Fruit fly (Drosophila melanogaster): ENCODE data around the gene CG13358.
A peak's percentile ranks its signal among the peaks of the same experiment; 100 is the strongest.

Gene CG13358

DNA sequence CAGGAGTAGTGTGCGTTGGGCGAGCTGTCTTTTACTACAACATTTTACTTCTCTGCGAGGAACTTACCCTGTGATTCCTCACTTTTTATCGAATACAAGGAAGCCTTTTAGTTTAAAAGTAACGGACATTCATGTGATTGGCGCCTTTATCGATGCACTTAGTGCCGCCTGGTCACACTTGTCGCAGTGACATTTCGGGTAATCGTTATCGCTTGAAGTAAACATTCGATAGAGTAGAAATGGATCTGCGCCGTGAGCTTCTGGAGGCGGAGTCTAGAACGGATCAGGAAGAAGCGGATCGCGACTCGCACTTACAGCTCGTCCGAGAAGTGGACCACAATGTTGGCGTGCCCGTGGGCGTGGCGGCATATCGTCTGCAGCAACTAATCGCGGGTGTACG is 11.8 kb downstream of the CG13358 start, which contains the start of gene CG16989 (continued):
- TF ChIP-seq CG11093 (GFP tag; IDR thresholded peaks at IDR 0.05) (no peak), CG13424 (tag; optimal IDR thresholded peaks at IDR 0.05) (no peak), gcm (GFP tag; optimal IDR thresholded peaks at IDR 0.05) (no peak), Ets65A (GFP tag) (no peak), CG16863 (GFP tag; optimal IDR thresholded peaks at IDR 0.05) (no peak), ftz-f1 (GFP tag; optimal IDR thresholded peaks at IDR 0.05) (no peak), CG9876 (GFP tag; optimal IDR thresholded peaks at IDR 0.05) (no peak), sna (GFP tag; IDR thresholded peaks at IDR 0.05; ENCODE audit: partially characterized antibody) (peak; percentile 38; the same call in 1 of the 2 replicates), Dref (GFP tag; IDR thresholded peaks at IDR 0.05) (peak; percentile 80), CG9817 (tag; optimal IDR thresholded peaks at IDR 0.05) (no peak), slbo (GFP tag; IDR thresholded peaks at IDR 0.05) (no peak), CG11696 (GFP tag; IDR thresholded peaks at IDR 0.05) (no peak), Dip3 (GFP tag; optimal IDR thresholded peaks at IDR 0.05) (no peak), esg (GFP tag; conservative IDR thresholded peaks at IDR 0.05) (no peak), hbn (GFP tag; IDR thresholded peaks at IDR 0.05; ENCODE audit: partially characterized antibody) (peak; percentile 22; the same call in 1 of the 2 replicates), Ets97D (GFP tag; optimal IDR thresholded peaks at IDR 0.05) (peak; percentile 39), CG1529 (GFP tag; optimal IDR thresholded peaks at IDR 0.05) (no peak), CG3995 (GFP tag; optimal IDR thresholded peaks at IDR 0.05) (peak; percentile 11), danr (GFP tag; IDR thresholded peaks at IDR 0.05) (no peak), Scr (GFP tag; IDR thresholded peaks at IDR 0.05; ENCODE audit: partially characterized antibody) (peak; percentile 55), ttk (GFP tag; IDR thresholded peaks at IDR 0.05) (no peak), Dip2 (GFP tag; IDR thresholded peaks at IDR 0.05) (no peak), mld (GFP tag; IDR thresholded peaks at IDR 0.05; ENCODE audit: partially characterized antibody) (no peak), CG7357 (GFP tag; IDR thresholded peaks at IDR 0.05) (no peak), ro (GFP tag; IDR thresholded peaks at IDR 0.05) (no peak), ssp (GFP tag; IDR thresholded peaks at IDR 0.05) (no peak), tll (GFP tag; optimal IDR thresholded peaks at IDR 0.05) (no peak), stc (GFP tag; IDR thresholded peaks at IDR 0.05) (no peak), Doc2 (GFP tag; IDR thresholded peaks at IDR 0.05) (no peak), E2f2 (GFP tag; IDR thresholded peaks at IDR 0.05) (peak; percentile 88), bab2 (GFP tag; optimal IDR thresholded peaks at IDR 0.05) (no peak), Meics (GFP tag; optimal IDR thresholded peaks at IDR 0.05) (no peak), CG34224 (GFP tag; IDR thresholded peaks at IDR 0.05; ENCODE audit: partially characterized antibody) (no peak), vnd (GFP tag; IDR thresholded peaks at IDR 0.05; ENCODE audit: partially characterized antibody) (peak; percentile 40; the same call in 1 of the 3 replicates), CG32767 (GFP tag; IDR thresholded peaks at IDR 0.05) (no peak), scrt (GFP tag; optimal IDR thresholded peaks at IDR 0.05) (peak; percentile 65), Dbx (GFP tag; IDR thresholded peaks at IDR 0.05) (no peak), CG32532 (GFP tag; IDR thresholded peaks at IDR 0.05) (no peak), CG4617 (GFP tag; optimal IDR thresholded peaks at IDR 0.05; ENCODE audit: borderline replicate concordance) (peak; percentile 7), Hr51 (GFP tag; optimal IDR thresholded peaks at IDR 0.05) (no peak), CG9437 (GFP tag; optimal IDR thresholded peaks at IDR 0.05) (no peak), Gug (GFP tag; IDR thresholded peaks at IDR 0.05) (no peak), Usf (GFP tag; optimal IDR thresholded peaks at IDR 0.05) (no peak), nerfin-2 (GFP tag; IDR thresholded peaks at IDR 0.05; ENCODE audit: partially characterized antibody) (no peak), Jarid2 (GFP tag; optimal IDR thresholded peaks at IDR 0.05) (no peak), CG33213 (GFP tag; optimal IDR thresholded peaks at IDR 0.05) (no peak), ken (GFP tag; IDR thresholded peaks at IDR 0.05) (no peak), unc-4 (GFP tag; IDR thresholded peaks at IDR 0.05; ENCODE audit: partially characterized antibody) (peak; percentile 51), C15 (GFP tag; IDR thresholded peaks at IDR 0.05) (no peak), CG18011 (GFP tag; optimal IDR thresholded peaks at IDR 0.05) (no peak), CG6175 (GFP tag; IDR thresholded peaks at IDR 0.05) (no peak), CG6654 (GFP tag; optimal IDR thresholded peaks at IDR 0.05) (no peak)

All from whole organism, embryonic.